Worm (Caenorhabditis elegans): ENCODE results near the gene cdh-1.

DNA sequence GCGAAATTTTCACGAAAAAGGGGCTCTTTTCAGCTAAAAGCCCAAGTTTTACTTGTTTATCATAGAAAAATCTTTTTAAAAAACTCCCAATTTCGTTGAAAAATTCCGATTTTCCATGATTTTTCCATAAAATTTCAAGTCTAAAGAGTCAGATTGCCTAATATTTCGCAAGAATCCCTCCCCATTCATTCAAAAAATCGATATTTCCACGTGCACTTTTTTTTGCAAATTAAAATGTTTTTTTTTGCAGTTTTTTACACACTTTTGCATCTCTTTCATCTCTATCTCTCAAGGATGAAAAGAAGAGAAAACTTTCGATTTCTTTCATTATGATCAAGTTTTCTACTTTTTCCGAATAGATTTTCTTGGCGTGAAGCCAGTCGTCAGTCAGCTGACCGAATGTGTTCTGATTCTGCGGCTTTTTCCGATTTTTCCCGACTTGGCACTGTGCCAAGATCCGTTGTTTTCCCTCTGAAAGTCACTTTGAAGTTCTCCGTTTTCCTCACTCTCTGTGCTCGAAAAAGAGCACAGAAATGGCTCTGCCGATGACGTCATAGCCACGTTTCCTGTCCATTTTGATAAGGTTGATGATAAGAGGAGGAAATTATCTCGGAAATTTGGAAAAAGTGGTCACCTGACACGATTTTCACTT lies 37.7 kb downstream of the cdh-1 start:
- TF ChIP-seq nhr-76 (tag; optimal IDR thresholded peaks at IDR 0.05) (no peak), C04F5.9 (tag; optimal IDR thresholded peaks at IDR 0.05) (no peak), elt-3 (tag; optimal IDR thresholded peaks at IDR 0.05) (peak in 1 of 6 experiments; percentile 16), aly-2 (tag; optimal IDR thresholded peaks at IDR 0.05) (no peak), sox-4 (tag; optimal IDR thresholded peaks at IDR 0.05) (no peak), ceh-82 (tag; optimal IDR thresholded peaks at IDR 0.05) (no peak), grh-1 (GFP tag; IDR thresholded peaks at IDR 0.05) (no peak)
